Fruit fly (Drosophila melanogaster): ENCODE results near the gene obst-I.
A peak's percentile ranks its signal among the peaks of the same experiment; 100 is the strongest.

Gene obst-I

dm6 chr3L:2262515-2262944 lies 5.1 kb upstream of the obst-I start, which contains the start of the genes oxt and CG13807 (continued):
- TF ChIP-seq schlank (tag; optimal IDR thresholded peaks at IDR 0.05) (peak; percentile 64), unpg (GFP tag; optimal IDR thresholded peaks at IDR 0.05) (peak; percentile 91), CG13894 (tag; optimal IDR thresholded peaks at IDR 0.05) (peak; percentile 77), hbn (GFP tag; IDR thresholded peaks at IDR 0.05; ENCODE audit: partially characterized antibody) (no peak), CG4360 (GFP tag; IDR thresholded peaks at IDR 0.05) (0 out of 2 replicates have a peak, but pooled peaks have one; percentile 26), corto (GFP tag; optimal IDR thresholded peaks at IDR 0.05) (no peak), gem (tag; optimal IDR thresholded peaks at IDR 0.05) (peak; percentile 93), sob (GFP tag; IDR thresholded peaks at IDR 0.05) (peak; percentile 89), CG7357 (GFP tag; IDR thresholded peaks at IDR 0.05) (peak; percentile 75), CG10565 (GFP tag; optimal IDR thresholded peaks at IDR 0.05) (no peak), Dad (GFP tag; optimal IDR thresholded peaks at IDR 0.05) (peak; percentile 39), Poxn (GFP tag; IDR thresholded peaks at IDR 0.05) (peak; percentile 57; the same call in 1 of the 2 replicates), Atf3 (GFP tag; optimal IDR thresholded peaks at IDR 0.05) (peak; percentile 36), CG15696 (tag; optimal IDR thresholded peaks at IDR 0.05) (peak; percentile 81), jumu (GFP tag; optimal IDR thresholded peaks at IDR 0.05) (no peak), zen (tag; optimal IDR thresholded peaks at IDR 0.05) (peak; percentile 83), lab (GFP tag; optimal IDR thresholded peaks at IDR 0.05) (peak; percentile 86), gcm2 (GFP tag; optimal IDR thresholded peaks at IDR 0.05) (peak; percentile 60), Asciz (GFP tag; optimal IDR thresholded peaks at IDR 0.05) (peak; percentile 70), Dip3 (GFP tag; optimal IDR thresholded peaks at IDR 0.05) (peak; percentile 40), Atf-2 (GFP tag; optimal IDR thresholded peaks at IDR 0.05) (peak; percentile 17), GATAe (GFP tag; conservative IDR thresholded peaks at IDR 0.05) (no peak; the same call in 1 of the 2 replicates), CG11398 (GFP tag; optimal IDR thresholded peaks at IDR 0.05) (no peak), esg (GFP tag; conservative IDR thresholded peaks at IDR 0.05) (peak; percentile 84), CG34422 (GFP tag; IDR thresholded peaks at IDR 0.05) (peak; percentile 90), Rx (GFP tag; IDR thresholded peaks at IDR 0.05) (peak; percentile 80), luna (GFP tag; optimal IDR thresholded peaks at IDR 0.05) (no peak), CG43689 (GFP tag; IDR thresholded peaks at IDR 0.05) (peak; percentile 79), CG8924 (tag; optimal IDR thresholded peaks at IDR 0.05) (peak; percentile 86), CG42726 (GFP tag; IDR thresholded peaks at IDR 0.05; ENCODE audit: partially characterized antibody) (no peak), CoRest (tag; optimal IDR thresholded peaks at IDR 0.05) (peak; percentile 94), H15 (GFP tag; IDR thresholded peaks at IDR 0.05) (peak; percentile 87), sd (tag; optimal IDR thresholded peaks at IDR 0.05) (peak; percentile 79), CG4730 (GFP tag; IDR thresholded peaks at IDR 0.05) (peak; percentile 80), pb (GFP tag; optimal IDR thresholded peaks at IDR 0.05) (no peak), CG8290 (GFP tag; optimal IDR thresholded peaks at IDR 0.05) (peak; percentile 69), CG8290 (tag; optimal IDR thresholded peaks at IDR 0.05) (peak; percentile 52 to 79), TFAM (GFP tag; optimal IDR thresholded peaks at IDR 0.05) (peak; percentile 10), E2f2 (GFP tag; IDR thresholded peaks at IDR 0.05) (peak; percentile 70), Dip2 (GFP tag; IDR thresholded peaks at IDR 0.05) (0 out of 2 replicates have a peak, but pooled peaks have one; percentile 19), Ravus (GFP tag; IDR thresholded peaks at IDR 0.05) (peak; percentile 54), MBD-R2 (GFP tag; IDR thresholded peaks at IDR 0.05) (peak; percentile 97), D (optimal IDR thresholded peaks at IDR 0.05) (no peak), D (GFP tag; optimal IDR thresholded peaks at IDR 0.05) (peak; percentile 71), bowl (GFP tag; IDR thresholded peaks at IDR 0.05) (no peak; the same call in 1 of the 2 replicates), CG16863 (GFP tag; optimal IDR thresholded peaks at IDR 0.05) (peak; percentile 13), YL-1 (GFP tag; optimal IDR thresholded peaks at IDR 0.05) (peak; percentile 87), amos (GFP tag; IDR thresholded peaks at IDR 0.05; ENCODE audit: partially characterized antibody) (no peak), CG2875 (GFP tag; optimal IDR thresholded peaks at IDR 0.05) (peak; percentile 78), CG30431 (GFP tag; optimal IDR thresholded peaks at IDR 0.05) (peak; percentile 79), hth (optimal IDR thresholded peaks at IDR 0.05) (no peak), CG17359 (tag; optimal IDR thresholded peaks at IDR 0.05) (peak; percentile 86)

Measured in whole organism, embryonic.